Worm (Caenorhabditis elegans): ENCODE measurements around the gene F22F7.2.

F22F7.2 gene

ce11 chrV:2105976-2106375 lies 16.6 kb upstream of the F22F7.2 start, which contains the start of gene F22F7.4:
Gene F22F7.4, minus strand, starts transcription at chrV:2106076.
- TF ChIP-seq ceh-24 (tag; optimal IDR thresholded peaks at IDR 0.05) (no peak), ref-2 (tag; optimal IDR thresholded peaks at IDR 0.05) (no peak), ceh-18 (tag; optimal IDR thresholded peaks at IDR 0.05) (no peak), ceh-45 (GFP tag; IDR thresholded peaks at IDR 0.05) (no peak), lim-6 (tag; optimal IDR thresholded peaks at IDR 0.05) (no peak), pqm-1 (tag; optimal IDR thresholded peaks at IDR 0.05) (no peak), nhr-232 (tag; optimal IDR thresholded peaks at IDR 0.05) (no peak), che-1 (tag; optimal IDR thresholded peaks at IDR 0.05) (no peak), fkh-6 (tag; optimal IDR thresholded peaks at IDR 0.05) (no peak), ahr-1 (tag; optimal IDR thresholded peaks at IDR 0.05) (no peak)

- peak; percentile 62 for TF ChIP-seq ceh-48 (tag; optimal IDR thresholded peaks at IDR 0.05)
- TF ChIP-seq eyg-1 (tag; optimal IDR thresholded peaks at IDR 0.05), result no peak
- no peak for TF ChIP-seq gmeb-2 (tag; optimal IDR thresholded peaks at IDR 0.05)
- peak; percentile 11 for TF ChIP-seq nfya-1 (tag; optimal IDR thresholded peaks at IDR 0.05)
- TF ChIP-seq unc-42 (tag; optimal IDR thresholded peaks at IDR 0.05), result peak; percentile 82
- peak; percentile 19 for TF ChIP-seq ceh-31 (tag; optimal IDR thresholded peaks at IDR 0.05)
- no peak for TF ChIP-seq ceh-14 (tag; optimal IDR thresholded peaks at IDR 0.05)
These were observed 13.3 kb upstream of the F22F7.2 start, which contains the start of gene ckb-4 for ce11 chrV:2109295-2109694. Gene ckb-4, minus strand, starts transcription at chrV:2109434.

- no peak for TF ChIP-seq madf-2 (tag; optimal IDR thresholded peaks at IDR 0.05)
These were observed 12.2 kb upstream of the F22F7.2 start, which contains the start of gene F22F7.3 for ce11 chrV:2110368-2110767. Gene F22F7.3, plus strand, starts transcription at chrV:2110668.

- TF ChIP-seq ref-2 (tag; optimal IDR thresholded peaks at IDR 0.05) (no peak), ceh-18 (tag; optimal IDR thresholded peaks at IDR 0.05) (no peak), ceh-48 (tag; optimal IDR thresholded peaks at IDR 0.05) (no peak), pax-1 (tag; optimal IDR thresholded peaks at IDR 0.05) (no peak), hlh-6 (tag; optimal IDR thresholded peaks at IDR 0.05) (no peak), C08G9.2 (tag; optimal IDR thresholded peaks at IDR 0.05) (no peak), unc-55 (GFP tag; optimal IDR thresholded peaks at IDR 0.05) (no peak), gmeb-2 (tag; optimal IDR thresholded peaks at IDR 0.05) (no peak), F13H6.1 (tag; optimal IDR thresholded peaks at IDR 0.05) (no peak), elt-2 (tag; optimal IDR thresholded peaks at IDR 0.05) (no peak), sdc-2 (tag; optimal IDR thresholded peaks at IDR 0.05) (no peak), ceh-14 (tag; optimal IDR thresholded peaks at IDR 0.05) (no peak), pha-4 (tag; optimal IDR thresholded peaks at IDR 0.05) (no peak), sox-4 (tag; optimal IDR thresholded peaks at IDR 0.05) (no peak), unc-86 (tag; optimal IDR thresholded peaks at IDR 0.05) (no peak), C38D4.7 (GFP tag; optimal IDR thresholded peaks at IDR 0.05) (no peak), fkh-10 (GFP tag; optimal IDR thresholded peaks at IDR 0.05) (no peak)
These were observed 4.0 kb upstream of the F22F7.2 start, which contains the start of gene bgnt-1.2 for ce11 chrV:2118574-2118973. Gene bgnt-1.2, minus strand, starts transcription at chrV:2118674.

ce11 chrV:2119529-2119928 lies 3.1 kb upstream of the F22F7.2 start, which contains the start of gene F22F7.11:
Gene F22F7.11, plus strand, starts transcription at chrV:2119829.
- TF ChIP-seq pros-1 (tag; optimal IDR thresholded peaks at IDR 0.05) (no peak), C38D4.7 (GFP tag; optimal IDR thresholded peaks at IDR 0.05) (no peak), unc-86 (tag; optimal IDR thresholded peaks at IDR 0.05) (no peak), madf-2 (tag; optimal IDR thresholded peaks at IDR 0.05) (no peak), K09A11.1 (tag; optimal IDR thresholded peaks at IDR 0.05; ENCODE audit: insufficient read depth) (no peak), rnt-1 (tag; optimal IDR thresholded peaks at IDR 0.05) (no peak), hlh-6 (tag; optimal IDR thresholded peaks at IDR 0.05) (no peak), elt-2 (tag; optimal IDR thresholded peaks at IDR 0.05) (no peak), npax-4 (tag; optimal IDR thresholded peaks at IDR 0.05) (no peak), ceh-14 (tag; optimal IDR thresholded peaks at IDR 0.05) (no peak), pha-2 (tag; optimal IDR thresholded peaks at IDR 0.05) (no peak), ceh-48 (tag; optimal IDR thresholded peaks at IDR 0.05) (no peak), dve-1 (tag; optimal IDR thresholded peaks at IDR 0.05) (no peak), K02D7.2 (tag; optimal IDR thresholded peaks at IDR 0.05) (no peak), F13H6.1 (tag; optimal IDR thresholded peaks at IDR 0.05) (no peak), odd-2 (tag; optimal IDR thresholded peaks at IDR 0.05) (no peak), pha-4 (tag; optimal IDR thresholded peaks at IDR 0.05) (no peak)
